Worm (Caenorhabditis elegans) whole organism, young adult: ENCODE results near the gene mltn-11.

Experiments used
- B0035.1 ChIP-seq: sonication (generic microtip); optimal IDR thresholded peaks from 2 replicates; lab custom pipeline; 2016; ENCODE audit warnings: missing genetic modification characterization, mild to moderate bottlenecking, missing compliant biosample characterization, missing genotype, missing genetic modification reagents
- B0261.1 ChIP-seq: sonication (generic microtip); optimal IDR thresholded peaks from 2 replicates; lab custom pipeline; 2016; ENCODE audit warnings: mild to moderate bottlenecking, missing genetic modification characterization, moderate library complexity, missing compliant biosample characterization
- B0336.3 ChIP-seq: fragments of 200-800 bp; sonication (Bioruptor generic); IDR thresholded peaks from 2 replicates; pipeline ENCODE4 v1.3.6; 2022; ENCODE audit warnings: missing genetic modification characterization, missing compliant biosample characterization
- F55B11.4 ChIP-seq: sonication (generic microtip); optimal IDR thresholded peaks from 2 replicates; lab custom pipeline; 2016; ENCODE audit warnings: missing compliant biosample characterization, missing genetic modification characterization, borderline replicate concordance; ENCODE audit not compliant: insufficient read depth
- F57A8.1 ChIP-seq: fragments of 200-800 bp; sonication (Bioruptor generic); optimal IDR thresholded peaks from 2 replicates; lab custom pipeline; 2018; ENCODE audit warnings: mild to moderate bottlenecking, missing genetic modification characterization, moderate library complexity, missing compliant biosample characterization
- T07F8.4 ChIP-seq: sonication (generic microtip); optimal IDR thresholded peaks from 2 replicates; lab custom pipeline; 2016; ENCODE audit warnings: mild to moderate bottlenecking, missing genetic modification characterization, moderate library complexity, missing compliant biosample characterization
- Y53F4B.3 ChIP-seq: fragments of 200-800 bp; sonication (Bioruptor generic); IDR thresholded peaks from 2 replicates; pipeline ENCODE4 v1.3.6; 2022; ENCODE audit warnings: missing genetic modification reagents, missing genetic modification characterization, missing compliant biosample characterization
- ZK185.1 ChIP-seq: sonication (generic microtip); optimal IDR thresholded peaks from 2 replicates; lab custom pipeline; 2016; ENCODE audit warnings: mild to moderate bottlenecking, missing genetic modification characterization, missing compliant biosample characterization; ENCODE audit not compliant: poor library complexity, severe bottlenecking
- attf-6 ChIP-seq: fragments of 200-800 bp; sonication (Bioruptor generic); IDR thresholded peaks from 2 replicates; pipeline ENCODE4 v1.3.6; 2022; ENCODE audit warnings: missing genetic modification reagents, missing genetic modification characterization, missing compliant biosample characterization
- bed-2 ChIP-seq: fragments of 200-800 bp; sonication (Bioruptor generic); IDR thresholded peaks from 2 replicates; pipeline ENCODE4 v1.3.6; 2022; ENCODE audit warnings: missing genetic modification reagents, missing genetic modification characterization, missing compliant biosample characterization
- cebp-2 ChIP-seq: fragments of 200-800 bp; sonication (Bioruptor generic); IDR thresholded peaks from 2 replicates; pipeline ENCODE4 v1.3.6; 2022; ENCODE audit warnings: missing genetic modification characterization, missing compliant biosample characterization
- ceh-100 ChIP-seq: fragments of 200-800 bp; sonication (Bioruptor generic); IDR thresholded peaks from 2 replicates; pipeline ENCODE4 v1.3.6; 2022; ENCODE audit warnings: missing genetic modification reagents, missing genetic modification characterization, missing compliant biosample characterization
- ceh-40 ChIP-seq: fragments of 200-800 bp; sonication (Bioruptor generic); IDR thresholded peaks from 2 replicates; pipeline ENCODE4 v1.3.6; 2022; ENCODE audit warnings: missing genetic modification characterization, missing compliant biosample characterization
- ceh-79 ChIP-seq: sonication (generic microtip); optimal IDR thresholded peaks from 2 replicates; lab custom pipeline; 2017; ENCODE audit warnings: mild to moderate bottlenecking, missing genetic modification characterization, missing compliant biosample characterization
- chd-7 ChIP-seq: sonication (generic microtip); optimal IDR thresholded peaks from 2 replicates; lab custom pipeline; 2016; ENCODE audit warnings: mild to moderate bottlenecking, missing genetic modification characterization, moderate library complexity, missing compliant biosample characterization
- die-1 ChIP-seq: sonication (generic microtip); optimal IDR thresholded peaks from 2 replicates; lab custom pipeline; 2016; ENCODE audit warnings: missing genotype, mild to moderate bottlenecking, missing genetic modification characterization, missing compliant biosample characterization
- dpff-1 ChIP-seq: sonication (generic microtip); optimal IDR thresholded peaks from 2 replicates; lab custom pipeline; 2017; ENCODE audit warnings: mild to moderate bottlenecking, missing genetic modification characterization, missing compliant biosample characterization
- efl-1 ChIP-seq: fragments of 150-350 bp; optimal IDR thresholded peaks from 2 replicates; lab custom pipeline; 2014; ENCODE audit warnings: missing biosample characterization, missing genetic modification reagents, missing genetic modification characterization
- ekl-4 ChIP-seq: fragments of 200-800 bp; sonication (Bioruptor generic); IDR thresholded peaks from 2 replicates; pipeline ENCODE4 v1.3.6; 2022; ENCODE audit warnings: missing genetic modification reagents, missing genetic modification characterization, missing compliant biosample characterization
- gei-17 ChIP-seq: fragments of 200-800 bp; sonication (Bioruptor generic); optimal IDR thresholded peaks from 2 replicates; lab custom pipeline; 2018; ENCODE audit warnings: mild to moderate bottlenecking, missing genetic modification characterization, missing compliant biosample characterization
- him-1 ChIP-seq: sonication (generic microtip); optimal IDR thresholded peaks from 2 replicates; lab custom pipeline; 2016; ENCODE audit warnings: missing genotype, missing genetic modification reagents, missing genetic modification characterization, missing compliant biosample characterization
- hmg-1.2 ChIP-seq: fragments of 200-800 bp; sonication (Bioruptor generic); IDR thresholded peaks from 2 replicates; pipeline ENCODE4 v1.3.6; 2022; ENCODE audit warnings: missing genetic modification reagents, missing genetic modification characterization, missing compliant biosample characterization
- lag-1 ChIP-seq: fragments of 200-800 bp; sonication (Bioruptor generic); IDR thresholded peaks from 2 replicates; pipeline ENCODE4 v1.3.6; 2022; ENCODE audit warnings: missing genetic modification reagents, missing genetic modification characterization, missing compliant biosample characterization
- lin-26 ChIP-seq: fragments of 200-800 bp; sonication (Bioruptor generic); IDR thresholded peaks from 2 replicates; pipeline ENCODE4 v1.3.6; 2022; ENCODE audit warnings: missing genetic modification reagents, missing genetic modification characterization, missing compliant biosample characterization
- mcd-1 ChIP-seq: fragments of 200-800 bp; sonication (Bioruptor generic); IDR thresholded peaks from 2 replicates; pipeline ENCODE4 v1.3.6; 2022; ENCODE audit warnings: missing genetic modification reagents, missing genetic modification characterization, missing compliant biosample characterization
- mxl-1 ChIP-seq: sonication (generic microtip); optimal IDR thresholded peaks from 2 replicates; lab custom pipeline; 2016; ENCODE audit warnings: missing genetic modification characterization, missing compliant biosample characterization
- nfya-1 ChIP-seq: sonication (generic microtip); optimal IDR thresholded peaks from 2 replicates; lab custom pipeline; 2017; ENCODE audit warnings: antibody characterized with exemption, missing compliant biosample characterization, missing genetic modification characterization, borderline replicate concordance; ENCODE audit not compliant: insufficient read depth
- nfya-2 ChIP-seq: fragments of 200-800 bp; sonication (Bioruptor generic); IDR thresholded peaks from 2 replicates; pipeline ENCODE4 v1.3.6; 2022; ENCODE audit warnings: missing genetic modification reagents, missing genetic modification characterization, missing compliant biosample characterization
- nfyb-1 ChIP-seq: fragments of 200-800 bp; sonication (Bioruptor generic); IDR thresholded peaks from 2 replicates; pipeline ENCODE4 v1.3.6; 2022; ENCODE audit warnings: missing genetic modification reagents, missing genetic modification characterization, missing compliant biosample characterization
- nhr-120 ChIP-seq: fragments of 200-800 bp; sonication (Bioruptor generic); IDR thresholded peaks from 2 replicates; pipeline ENCODE4 v1.3.6; 2022; ENCODE audit warnings: missing genetic modification characterization, missing compliant biosample characterization
- nhr-80 ChIP-seq: sonication (generic microtip); optimal IDR thresholded peaks from 2 replicates; lab custom pipeline; 2016; ENCODE audit warnings: missing genetic modification characterization, missing compliant biosample characterization
- pbrm-1 ChIP-seq: fragments of 200-800 bp; sonication (Bioruptor generic); IDR thresholded peaks from 2 replicates; pipeline ENCODE4 v1.3.6; 2022; ENCODE audit warnings: missing genetic modification reagents, missing genetic modification characterization, missing compliant biosample characterization
- rpc-1 ChIP-seq, 2 experiments: fragments of 150-350 bp in 1 of 2; sonication (generic microtip) in 1 of 2; optimal IDR thresholded peaks; 2 replicates each; lab custom pipeline; 2014 to 2018; ENCODE audit warnings: missing biosample characterization in 1 of 2, missing genetic modification characterization in 1 of 2, missing genetic modification reagents in 1 of 2, missing genotype in 1 of 2
- sdz-38 ChIP-seq: sonication (generic microtip); optimal IDR thresholded peaks from 2 replicates; lab custom pipeline; 2016; ENCODE audit warnings: missing genotype, missing genetic modification characterization, missing compliant biosample characterization
- snpc-1.1 ChIP-seq: sonication (generic microtip); optimal IDR thresholded peaks from 2 replicates; lab custom pipeline; 2017; ENCODE audit warnings: missing genetic modification characterization, mild to moderate bottlenecking, missing compliant biosample characterization, antibody characterized with exemption, moderate library complexity, missing genotype, missing genetic modification reagents; ENCODE audit not compliant: insufficient read depth
- snpc-1.3 ChIP-seq: sonication (generic microtip); optimal IDR thresholded peaks from 2 replicates; lab custom pipeline; 2017; ENCODE audit warnings: missing genetic modification characterization, mild to moderate bottlenecking, missing compliant biosample characterization, antibody characterized with exemption, moderate library complexity, missing genotype, missing genetic modification reagents; ENCODE audit not compliant: insufficient read depth
- snpc-3.4 ChIP-seq: sonication (generic microtip); optimal IDR thresholded peaks from 2 replicates; lab custom pipeline; 2017; ENCODE audit warnings: missing genetic modification characterization, mild to moderate bottlenecking, missing compliant biosample characterization, antibody characterized with exemption, moderate library complexity, missing genotype, missing genetic modification reagents
- snpc-4 ChIP-seq, 5 experiments: fragments of 150-350 bp in 1 of 5; sonication (generic microtip) in 4 of 5; optimal IDR thresholded peaks; 2 replicates each; lab custom pipeline; 2014 to 2018; ENCODE audit warnings: missing genetic modification characterization in 5 of 5, missing biosample characterization in 3 of 5, antibody characterized with exemption in 2 of 5, mild to moderate bottlenecking in 2 of 5, missing compliant biosample characterization in 2 of 5, missing genotype in 2 of 5, moderate library complexity in 2 of 5, missing genetic modification reagents in 1 of 5
- tbp1 ChIP-seq: fragments of 200-800 bp; sonication (Bioruptor generic); optimal IDR thresholded peaks from 2 replicates; lab custom pipeline; 2018; ENCODE audit warnings: mild to moderate bottlenecking, missing genetic modification characterization, missing compliant biosample characterization
- unc-130 ChIP-seq: sonication (generic microtip); optimal IDR thresholded peaks from 2 replicates; lab custom pipeline; 2016; ENCODE audit warnings: missing genetic modification reagents, missing genetic modification characterization, missing compliant biosample characterization
- unc-62 ChIP-seq: fragments of 150-350 bp; optimal IDR thresholded peaks from 2 replicates; lab custom pipeline; 2014; ENCODE audit warnings: missing biosample characterization, missing genetic modification reagents, missing genetic modification characterization
- zim-3 ChIP-seq: sonication (generic microtip); optimal IDR thresholded peaks from 2 replicates; lab custom pipeline; 2017; ENCODE audit warnings: mild to moderate bottlenecking, missing genetic modification characterization, moderate library complexity, missing compliant biosample characterization
- ztf-18 ChIP-seq: sonication (generic microtip); optimal IDR thresholded peaks from 2 replicates; lab custom pipeline; 2016; ENCODE audit warnings: missing genotype, mild to moderate bottlenecking, missing genetic modification characterization, missing compliant biosample characterization
- ztf-25 ChIP-seq: fragments of 200-800 bp; sonication (Bioruptor generic); IDR thresholded peaks from 2 replicates; pipeline ENCODE4 v1.3.6; 2022; ENCODE audit warnings: missing genetic modification reagents, missing genetic modification characterization, missing compliant biosample characterization
- ztf-28 ChIP-seq: fragments of 200-800 bp; sonication (Bioruptor generic); IDR thresholded peaks from 2 replicates; pipeline ENCODE4 v1.3.6; 2022; ENCODE audit warnings: missing genetic modification reagents, missing genetic modification characterization, missing compliant biosample characterization
- ztf-3 ChIP-seq: fragments of 200-800 bp; sonication (Bioruptor generic); optimal IDR thresholded peaks from 2 replicates; lab custom pipeline; 2018; ENCODE audit warnings: mild to moderate bottlenecking, missing genetic modification characterization, missing compliant biosample characterization

Gene mltn-11

DNA sequence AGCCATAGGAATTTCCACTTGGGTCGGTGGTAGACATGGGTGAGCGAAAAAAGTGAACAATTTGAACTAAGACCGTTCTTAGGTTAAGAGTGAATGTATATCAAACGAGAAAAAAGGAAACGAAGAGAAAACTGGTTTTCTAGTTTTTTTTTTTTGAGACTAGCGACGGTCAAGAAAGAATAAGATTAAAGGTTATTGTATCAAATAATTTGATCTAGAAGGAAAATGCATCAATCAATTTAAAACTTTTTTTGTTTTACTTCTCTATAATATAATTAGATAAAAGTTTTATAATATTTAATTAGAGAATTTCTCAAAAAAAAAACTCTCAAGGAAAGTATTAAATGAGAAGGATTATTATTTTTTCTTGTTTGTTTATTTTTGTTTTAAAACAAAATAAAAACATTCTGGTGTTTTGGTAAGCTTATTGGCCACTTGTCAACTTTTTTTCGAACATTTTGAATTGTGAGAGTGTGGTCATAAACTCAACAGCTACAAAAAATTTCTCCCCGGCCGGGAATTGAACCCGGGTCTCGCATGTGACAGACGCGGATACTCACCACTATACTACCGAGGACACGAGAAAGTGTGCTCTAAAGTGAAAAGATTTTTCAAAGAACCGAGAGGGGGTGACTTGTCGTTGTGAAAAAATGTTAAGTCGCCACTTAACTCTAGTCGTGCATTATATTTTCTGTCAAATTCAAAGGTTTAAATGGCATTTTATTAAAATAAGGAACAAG lies 9.4 kb downstream of the mltn-11 start, which contains the start of gene W06G6.17:
Gene W06G6.17 (minus strand): TSS at position 51 of the 740 bp plus-strand sequence.
- TF ChIP-seq nfya-1 (tag; lab: Kevin White, UChicago): no peak
- peak; percentile 56 for TF ChIP-seq snpc-1.1 (tag; lab: Kevin White, UChicago)
- no peak for TF ChIP-seq B0035.1
- TF ChIP-seq unc-130 (GFP tag; lab: Kevin White, UChicago): no peak
- TF ChIP-seq snpc-1.3 (tag; lab: Kevin White, UChicago): no peak
- TF ChIP-seq snpc-4 (GFP tag; optimal IDR thresholded peaks at IDR 0.05; lab: Kevin White, UChicago): peak; percentile 15
- TF ChIP-seq snpc-4 (tag; optimal IDR thresholded peaks at IDR 0.05; lab: Kevin White, UChicago): peak in 3 of 4 experiments; percentile 42 to 86 (median 79)
- TF ChIP-seq pbrm-1 (GFP tag; lab: Robert Waterston, UW): no peak
- peak; percentile 33; the same call in 1 of the 2 replicates for TF ChIP-seq hmg-1.2
- no peak for TF ChIP-seq dpff-1 (tag; lab: Kevin White, UChicago)
- no peak for TF ChIP-seq mxl-1 (tag; lab: Kevin White, UChicago)
- no peak for TF ChIP-seq ztf-3 (GFP tag; lab: Kevin White, UChicago)
- TF ChIP-seq bed-2 (GFP tag; lab: Robert Waterston, UW): no peak
- peak; percentile 86 for TF ChIP-seq tbp1 (GFP tag; lab: Kevin White, UChicago)
- TF ChIP-seq ceh-100 (GFP tag; lab: Robert Waterston, UW): no peak
- no peak for TF ChIP-seq T07F8.4 (tag; lab: Kevin White, UChicago)
- TF ChIP-seq him-1 (tag; lab: Kevin White, UChicago): peak; percentile 56
- no peak for TF ChIP-seq mcd-1 (GFP tag; lab: Robert Waterston, UW)
- TF ChIP-seq efl-1 (GFP tag; lab: Kevin White, UChicago): no peak
- TF ChIP-seq B0261.1: peak; percentile 64
- no peak for TF ChIP-seq Y53F4B.3
- no peak for TF ChIP-seq nfya-2 (GFP tag; lab: Robert Waterston, UW)
- no peak for TF ChIP-seq sdz-38 (tag; lab: Kevin White, UChicago)
- no peak for TF ChIP-seq zim-3 (tag; lab: Kevin White, UChicago)
- TF ChIP-seq snpc-3.4 (tag; lab: Kevin White, UChicago): no peak
- no peak for TF ChIP-seq F55B11.4
- no peak for TF ChIP-seq chd-7 (tag; lab: Kevin White, UChicago)
- peak; percentile 62; the same call in 1 of the 2 replicates for TF ChIP-seq lin-26 (GFP tag; lab: Robert Waterston, UW)
- TF ChIP-seq B0336.3 (GFP tag; lab: Robert Waterston, UW): no peak
- no peak for TF ChIP-seq F57A8.1
- TF ChIP-seq ztf-18 (tag; lab: Kevin White, UChicago): peak; percentile 20
- no peak for TF ChIP-seq cebp-2 (GFP tag; lab: Robert Waterston, UW)
- 0 out of 2 replicates have a peak, but pooled peaks have one; percentile 20 for TF ChIP-seq ztf-25 (GFP tag; lab: Robert Waterston, UW)
- TF ChIP-seq die-1 (tag; lab: Kevin White, UChicago): peak; percentile 56
- TF ChIP-seq attf-6 (GFP tag; lab: Robert Waterston, UW): peak; percentile 72; the same call in 1 of the 2 replicates
- no peak for TF ChIP-seq lag-1 (GFP tag; lab: Robert Waterston, UW)
- TF ChIP-seq unc-62 (GFP tag; lab: Kevin White, UChicago): no peak
- TF ChIP-seq nfyb-1 (GFP tag; lab: Robert Waterston, UW): peak; percentile 69; the same call in 1 of the 2 replicates
- no peak for TF ChIP-seq ztf-28
- no peak for TF ChIP-seq ceh-79 (tag; lab: Kevin White, UChicago)
- no peak for TF ChIP-seq gei-17 (GFP tag; lab: Kevin White, UChicago)
- TF ChIP-seq ceh-40 (GFP tag; lab: Robert Waterston, UW): no peak
- no peak for TF ChIP-seq ZK185.1 (tag; lab: Kevin White, UChicago)
- TF ChIP-seq nhr-120: no peak
- no peak for TF ChIP-seq nhr-80 (tag; lab: Kevin White, UChicago)
- peak; percentile 63 for TF ChIP-seq rpc-1 (optimal IDR thresholded peaks at IDR 0.05; lab: Kevin White, UChicago)
- TF ChIP-seq rpc-1 (tag; optimal IDR thresholded peaks at IDR 0.05; lab: Kevin White, UChicago): peak; percentile 78
- TF ChIP-seq ekl-4: no peak
